Fruit fly (Drosophila melanogaster) whole organism, prepupa: Measurements from ENCODE around the gene Pgant8.

Experiments
- Blimp-1 ChIP-seq: fragments of 200-800 bp; sonication (Bioruptor generic); optimal IDR thresholded peaks from 3 replicates; lab custom pipeline; 2017; ENCODE audit warnings: missing biosample characterization, missing genetic modification characterization, mild to moderate bottlenecking, moderate library complexity, missing genetic modification reagents
- CG10631 ChIP-seq: fragments of 200-800 bp; sonication (Bioruptor generic); optimal IDR thresholded peaks from 2 replicates; lab custom pipeline; 2016; ENCODE audit warnings: missing biosample characterization, missing genetic modification characterization
- CG11294 ChIP-seq: fragments of 200-800 bp; sonication (Bioruptor generic); IDR thresholded peaks from 2 replicates; pipeline ENCODE4 v1.3.6; 2022; ENCODE audit warnings: missing biosample characterization, missing genetic modification characterization
- CG11762 ChIP-seq: fragments of 200-800 bp; sonication (Bioruptor generic); optimal IDR thresholded peaks from 3 replicates; lab custom pipeline; 2016; ENCODE audit warnings: missing biosample characterization, missing genetic modification characterization; ENCODE audit not compliant: insufficient read depth
- CG11902 ChIP-seq: fragments of 200-800 bp; sonication (Bioruptor generic); optimal IDR thresholded peaks from 3 replicates; lab custom pipeline; 2016; ENCODE audit warnings: missing biosample characterization, missing genetic modification characterization
- CG15336 ChIP-seq: fragments of 200-800 bp; sonication (Bioruptor generic); IDR thresholded peaks from 2 replicates; pipeline ENCODE4 v1.3.6; 2022; ENCODE audit warnings: missing biosample characterization, missing genetic modification characterization
- CG16779 ChIP-seq: fragments of 200-800 bp; sonication (Bioruptor generic); optimal IDR thresholded peaks from 3 replicates; lab custom pipeline; 2017; ENCODE audit warnings: missing biosample characterization, mild to moderate bottlenecking, missing genetic modification characterization
- CG32006 ChIP-seq: fragments of 200-800 bp; sonication (Bioruptor generic); optimal IDR thresholded peaks from 3 replicates; lab custom pipeline; 2017; ENCODE audit warnings: missing biosample characterization, mild to moderate bottlenecking, missing genetic modification characterization
- CG34406 ChIP-seq: fragments of 200-800 bp; sonication (Bioruptor generic); optimal IDR thresholded peaks from 3 replicates; lab custom pipeline; 2016; ENCODE audit warnings: missing biosample characterization, missing genetic modification characterization
- CG3919 ChIP-seq: fragments of 200-800 bp; sonication (Bioruptor generic); optimal IDR thresholded peaks from 3 replicates; lab custom pipeline; 2016; ENCODE audit warnings: missing biosample characterization, missing genetic modification characterization
- CG4318 ChIP-seq: fragments of 200-800 bp; sonication (Bioruptor generic); optimal IDR thresholded peaks from 3 replicates; lab custom pipeline; 2017; ENCODE audit warnings: missing biosample characterization, mild to moderate bottlenecking, missing genetic modification characterization
- CG6163 ChIP-seq: fragments of 200-800 bp; sonication (Bioruptor generic); IDR thresholded peaks from 3 replicates; pipeline ENCODE4 v1.3.6; 2022; ENCODE audit warnings: missing biosample characterization, missing genetic modification characterization
- CG6276 ChIP-seq: fragments of 200-800 bp; sonication (Bioruptor generic); optimal IDR thresholded peaks from 2 replicates; lab custom pipeline; 2017; ENCODE audit warnings: missing biosample characterization, mild to moderate bottlenecking, missing genetic modification characterization
- CG6854 ChIP-seq: fragments of 200-800 bp; sonication (Bioruptor generic); optimal IDR thresholded peaks from 2 replicates; lab custom pipeline; 2017; ENCODE audit warnings: missing biosample characterization, mild to moderate bottlenecking, missing genetic modification characterization
- CG7368 ChIP-seq: fragments of 200-800 bp; sonication (Bioruptor generic); optimal IDR thresholded peaks from 3 replicates; lab custom pipeline; 2016; ENCODE audit warnings: missing biosample characterization, missing genetic modification characterization
- CG8119 ChIP-seq: fragments of 200-800 bp; sonication (Bioruptor generic); IDR thresholded peaks from 3 replicates; pipeline ENCODE4 v1.3.6; 2022; ENCODE audit warnings: missing biosample characterization, missing genetic modification characterization
- CG8319 ChIP-seq: fragments of 200-800 bp; sonication (Bioruptor generic); optimal IDR thresholded peaks from 3 replicates; lab custom pipeline; 2016; ENCODE audit warnings: missing biosample characterization, missing genetic modification characterization
- CG8632 ChIP-seq: fragments of 200-800 bp; sonication (Bioruptor generic); optimal IDR thresholded peaks from 3 replicates; lab custom pipeline; 2016; ENCODE audit warnings: missing biosample characterization, missing genetic modification characterization
- Eip75B ChIP-seq: fragments of 200-800 bp; sonication (Bioruptor generic); optimal IDR thresholded peaks from 3 replicates; lab custom pipeline; 2016; ENCODE audit warnings: missing biosample characterization, missing genetic modification characterization
- Eip78C ChIP-seq: fragments of 200-800 bp; sonication (Bioruptor generic); peaks from one replicate; lab custom pipeline; 2016; ENCODE audit warnings: missing biosample characterization, missing genetic modification characterization
- Eip93F ChIP-seq: fragments of 200-800 bp; sonication (Bioruptor generic); optimal IDR thresholded peaks from 2 replicates; lab custom pipeline; 2016; ENCODE audit warnings: missing biosample characterization, mild to moderate bottlenecking, missing genetic modification characterization
- Gug ChIP-seq: fragments of 200-800 bp; sonication (Bioruptor generic); IDR thresholded peaks from 2 replicates; pipeline ENCODE4 v1.3.6; 2022; ENCODE audit warnings: missing biosample characterization, missing genetic modification characterization
- Hr39 ChIP-seq: fragments of 200-800 bp; sonication (Bioruptor generic); optimal IDR thresholded peaks from 2 replicates; lab custom pipeline; 2016; ENCODE audit warnings: missing biosample characterization, missing genetic modification characterization
- Hr4 ChIP-seq: fragments of 200-800 bp; sonication (Bioruptor generic); optimal IDR thresholded peaks from 3 replicates; lab custom pipeline; 2016; ENCODE audit warnings: missing biosample characterization, missing genetic modification characterization
- Lpt ChIP-seq: fragments of 200-800 bp; sonication (Bioruptor generic); optimal IDR thresholded peaks from 3 replicates; lab custom pipeline; 2016; ENCODE audit warnings: missing biosample characterization, missing genetic modification characterization
- Met ChIP-seq: fragments of 200-800 bp; sonication (Bioruptor generic); optimal IDR thresholded peaks from 3 replicates; lab custom pipeline; 2016; ENCODE audit warnings: missing biosample characterization, missing genetic modification characterization
- OdsH ChIP-seq: fragments of 200-800 bp; sonication (Bioruptor generic); optimal IDR thresholded peaks from 3 replicates; lab custom pipeline; 2016; ENCODE audit warnings: missing biosample characterization, missing genetic modification characterization
- Sox102F ChIP-seq: fragments of 200-800 bp; sonication (Bioruptor generic); optimal IDR thresholded peaks from 2 replicates; lab custom pipeline; 2016; ENCODE audit warnings: missing biosample characterization, mild to moderate bottlenecking, missing genetic modification characterization
- Sox14 ChIP-seq: fragments of 200-800 bp; sonication (Bioruptor generic); optimal IDR thresholded peaks from 3 replicates; lab custom pipeline; 2016; ENCODE audit warnings: missing biosample characterization, missing genetic modification characterization
- Sox15 ChIP-seq: fragments of 200-800 bp; sonication (Bioruptor generic); optimal IDR thresholded peaks from 3 replicates; lab custom pipeline; 2016; ENCODE audit warnings: missing biosample characterization, missing genetic modification characterization
- achi ChIP-seq: fragments of 200-800 bp; sonication (Bioruptor generic); optimal IDR thresholded peaks from 3 replicates; lab custom pipeline; 2016; ENCODE audit warnings: missing biosample characterization, missing genetic modification characterization
- acj6 ChIP-seq: fragments of 200-800 bp; sonication (Bioruptor generic); optimal IDR thresholded peaks from 3 replicates; lab custom pipeline; 2016; ENCODE audit warnings: missing biosample characterization, missing genetic modification characterization
- cyc ChIP-seq: fragments of 200-800 bp; sonication (Bioruptor generic); optimal IDR thresholded peaks from 3 replicates; lab custom pipeline; 2016; ENCODE audit warnings: missing biosample characterization, missing genetic modification characterization
- dac ChIP-seq: fragments of 200-800 bp; sonication (Bioruptor generic); optimal IDR thresholded peaks from 2 replicates; lab custom pipeline; 2017; ENCODE audit warnings: missing biosample characterization, mild to moderate bottlenecking, missing genetic modification characterization
- dsx ChIP-seq: fragments of 200-800 bp; optimal IDR thresholded peaks from 3 replicates; lab custom pipeline; 2019; ENCODE audit warnings: missing biosample characterization, mild to moderate bottlenecking, missing genetic modification characterization, moderate library complexity; ENCODE audit not compliant: poor library complexity, severe bottlenecking
- eg ChIP-seq: fragments of 200-800 bp; sonication (Bioruptor generic); IDR thresholded peaks from 3 replicates; pipeline ENCODE4 v1.3.6; 2022; ENCODE audit warnings: missing biosample characterization, missing genetic modification characterization
- esn ChIP-seq: fragments of 200-800 bp; sonication (Bioruptor generic); optimal IDR thresholded peaks from 2 replicates; lab custom pipeline; 2016; ENCODE audit warnings: missing biosample characterization, mild to moderate bottlenecking, missing genetic modification characterization, moderate library complexity
- fd59A ChIP-seq: fragments of 200-800 bp; sonication (Bioruptor generic); optimal IDR thresholded peaks from 2 replicates; lab custom pipeline; 2017; ENCODE audit warnings: missing biosample characterization, mild to moderate bottlenecking, missing genetic modification characterization, missing genetic modification reagents
- fd85E ChIP-seq: fragments of 200-800 bp; sonication (Bioruptor generic); optimal IDR thresholded peaks from 3 replicates; lab custom pipeline; 2016; ENCODE audit warnings: missing biosample characterization, missing genetic modification characterization
- net ChIP-seq: fragments of 200-800 bp; sonication (Bioruptor generic); optimal IDR thresholded peaks from 3 replicates; lab custom pipeline; 2016; ENCODE audit warnings: missing biosample characterization, missing genetic modification characterization
- pdm3 ChIP-seq: fragments of 200-800 bp; sonication (Bioruptor generic); optimal IDR thresholded peaks from 3 replicates; lab custom pipeline; 2016; ENCODE audit warnings: missing biosample characterization, missing genetic modification characterization
- salr ChIP-seq, 2 experiments: fragments of 200-800 bp; sonication (Bioruptor generic); optimal IDR thresholded peaks; 3 replicates each; lab custom pipeline; 2016 to 2018; ENCODE audit warnings: missing biosample characterization in 2 of 2, missing genetic modification characterization in 2 of 2, mild to moderate bottlenecking in 1 of 2
- spab ChIP-seq: fragments of 200-800 bp; sonication (Bioruptor generic); optimal IDR thresholded peaks from 2 replicates; lab custom pipeline; 2017; ENCODE audit warnings: missing biosample characterization, mild to moderate bottlenecking, missing genetic modification characterization, missing genetic modification reagents
- svp ChIP-seq: fragments of 200-800 bp; sonication (Bioruptor generic); peaks from one replicate; lab custom pipeline; 2016; ENCODE audit warnings: missing biosample characterization, missing genetic modification characterization
- vri ChIP-seq: fragments of 200-800 bp; sonication (Bioruptor generic); optimal IDR thresholded peaks from 3 replicates; lab custom pipeline; 2016; ENCODE audit warnings: missing biosample characterization, mild to moderate bottlenecking, missing genetic modification characterization

Pgant8 gene

dm6 chr3L:15708158-15708557 is 24.5 kb downstream of the Pgant8 start:
- TF ChIP-seq eg (GFP tag; lab: Robert Waterston, UW) (no peak), Gug (GFP tag; lab: Robert Waterston, UW) (no peak), Blimp-1 (GFP tag; lab: Kevin White, UChicago) (no peak), Hr4 (no peak), CG34406 (GFP tag; lab: Kevin White, UChicago) (no peak), CG8119 (GFP tag; lab: Robert Waterston, UW) (no peak), Sox14 (GFP tag; lab: Kevin White, UChicago) (no peak), Met (GFP tag; lab: Kevin White, UChicago) (no peak), acj6 (no peak)
- TF ChIP-seq, all 60 proteins: peak for 0

- TF ChIP-seq CG8119 (GFP tag; lab: Robert Waterston, UW) (peak; percentile 64; the same call in 2 of the 3 replicates), CG6854 (no peak), CG34406 (GFP tag; lab: Kevin White, UChicago) (no peak), Eip93F (no peak), eg (GFP tag; lab: Robert Waterston, UW) (peak; percentile 79), spab (no peak), salr (GFP tag; optimal IDR thresholded peaks at IDR 0.05; lab: Kevin White, UChicago) (peak in 1 of 2 experiments; percentile 28), achi (GFP tag; lab: Kevin White, UChicago) (peak; percentile 31), net (peak; percentile 35), CG6163 (GFP tag; lab: Robert Waterston, UW) (peak; percentile 54; the same call in 1 of the 3 replicates), dsx (GFP tag; lab: Kevin White, UChicago) (no peak), Sox14 (GFP tag; lab: Kevin White, UChicago) (no peak), Lpt (GFP tag; lab: Kevin White, UChicago) (peak; percentile 37), Met (GFP tag; lab: Kevin White, UChicago) (no peak), CG11762 (GFP tag; lab: Kevin White, UChicago) (no peak), CG8632 (no peak), CG4318 (GFP tag; lab: Kevin White, UChicago) (peak; percentile 61), CG32006 (GFP tag; lab: Kevin White, UChicago) (peak; percentile 85), esn (no peak), CG3919 (GFP tag; lab: Kevin White, UChicago) (peak; percentile 16), Eip75B (GFP tag; lab: Kevin White, UChicago) (no peak), fd59A (GFP tag; lab: Kevin White, UChicago) (no peak), CG8319 (GFP tag; lab: Kevin White, UChicago) (no peak), cyc (GFP tag; lab: Kevin White, UChicago) (no peak), Hr4 (peak; percentile 60), Gug (GFP tag; lab: Robert Waterston, UW) (peak; percentile 47), CG10631 (peak; percentile 20), Hr39 (GFP tag; lab: Kevin White, UChicago) (no peak), CG11902 (GFP tag; lab: Kevin White, UChicago) (no peak), vri (GFP tag; lab: Kevin White, UChicago) (no peak), CG7368 (no peak), Sox15 (GFP tag; lab: Kevin White, UChicago) (no peak), CG11294 (GFP tag; lab: Robert Waterston, UW) (peak; percentile 57; the same call in 1 of the 2 replicates), dac (GFP tag; lab: Kevin White, UChicago) (peak; percentile 31), svp (GFP tag; lab: Kevin White, UChicago) (no peak), CG16779 (tag; lab: Kevin White, UChicago) (no peak), Eip78C (GFP tag; lab: Kevin White, UChicago) (peak; percentile 69), fd85E (GFP tag; lab: Kevin White, UChicago) (no peak), OdsH (GFP tag; lab: Kevin White, UChicago) (peak; percentile 49), CG6276 (GFP tag; lab: Kevin White, UChicago) (peak; percentile 82), CG15336 (peak; percentile 72), Sox102F (GFP tag; lab: Kevin White, UChicago) (no peak), pdm3 (GFP tag; lab: Kevin White, UChicago) (peak; percentile 30)
- TF ChIP-seq, all 60 proteins: peak for 20
These were observed 24.9 kb downstream of the Pgant8 start for dm6 chr3L:15708579-15708978.
